Fruit fly (Drosophila melanogaster) whole organism, prepupa: ENCODE measurements around the gene Grasp65.
A peak's percentile ranks its signal among the peaks of the same experiment; 100 is the strongest.

ENCODE experiments used
- Blimp-1 ChIP-seq: fragments of 200-800 bp; sonication (Bioruptor generic); optimal IDR thresholded peaks from 3 replicates; lab custom pipeline; 2017; ENCODE audit warnings: missing biosample characterization, missing genetic modification characterization, mild to moderate bottlenecking, moderate library complexity, missing genetic modification reagents
- CG10669 ChIP-seq: fragments of 200-800 bp; sonication (Bioruptor generic); optimal IDR thresholded peaks from 3 replicates; lab custom pipeline; 2018; ENCODE audit warnings: missing biosample characterization, mild to moderate bottlenecking, missing genetic modification characterization, moderate library complexity
- CG11294 ChIP-seq: fragments of 200-800 bp; sonication (Bioruptor generic); IDR thresholded peaks from 2 replicates; pipeline ENCODE4 v1.3.6; 2022; ENCODE audit warnings: missing biosample characterization, missing genetic modification characterization
- CG15336 ChIP-seq: fragments of 200-800 bp; sonication (Bioruptor generic); IDR thresholded peaks from 2 replicates; pipeline ENCODE4 v1.3.6; 2022; ENCODE audit warnings: missing biosample characterization, missing genetic modification characterization
- CG1621 ChIP-seq: fragments of 200-800 bp; sonication (Bioruptor generic); optimal IDR thresholded peaks from 3 replicates; lab custom pipeline; 2018; ENCODE audit warnings: missing biosample characterization, mild to moderate bottlenecking, missing genetic modification characterization
- CG3032 ChIP-seq: fragments of 200-800 bp; optimal IDR thresholded peaks from 2 replicates; lab custom pipeline; 2019; ENCODE audit warnings: missing biosample characterization, mild to moderate bottlenecking, missing genetic modification characterization, moderate library complexity
- CG31627 ChIP-seq: fragments of 200-800 bp; sonication (Bioruptor generic); optimal IDR thresholded peaks from 3 replicates; lab custom pipeline; 2016; ENCODE audit warnings: missing biosample characterization, missing genetic modification characterization
- CG32006 ChIP-seq: fragments of 200-800 bp; sonication (Bioruptor generic); optimal IDR thresholded peaks from 3 replicates; lab custom pipeline; 2017; ENCODE audit warnings: missing biosample characterization, mild to moderate bottlenecking, missing genetic modification characterization
- CG34406 ChIP-seq: fragments of 200-800 bp; sonication (Bioruptor generic); optimal IDR thresholded peaks from 3 replicates; lab custom pipeline; 2016; ENCODE audit warnings: missing biosample characterization, missing genetic modification characterization
- CG6163 ChIP-seq: fragments of 200-800 bp; sonication (Bioruptor generic); IDR thresholded peaks from 3 replicates; pipeline ENCODE4 v1.3.6; 2022; ENCODE audit warnings: missing biosample characterization, missing genetic modification characterization
- CG6276 ChIP-seq: fragments of 200-800 bp; sonication (Bioruptor generic); optimal IDR thresholded peaks from 2 replicates; lab custom pipeline; 2017; ENCODE audit warnings: missing biosample characterization, mild to moderate bottlenecking, missing genetic modification characterization
- CG6792 ChIP-seq: fragments of 200-800 bp; sonication (Bioruptor generic); optimal IDR thresholded peaks from 3 replicates; lab custom pipeline; 2016; ENCODE audit warnings: missing biosample characterization, missing genetic modification characterization
- CG6854 ChIP-seq: fragments of 200-800 bp; sonication (Bioruptor generic); optimal IDR thresholded peaks from 2 replicates; lab custom pipeline; 2017; ENCODE audit warnings: missing biosample characterization, mild to moderate bottlenecking, missing genetic modification characterization
- CG7368 ChIP-seq: fragments of 200-800 bp; sonication (Bioruptor generic); optimal IDR thresholded peaks from 3 replicates; lab custom pipeline; 2016; ENCODE audit warnings: missing biosample characterization, missing genetic modification characterization
- Eip75B ChIP-seq: fragments of 200-800 bp; sonication (Bioruptor generic); optimal IDR thresholded peaks from 3 replicates; lab custom pipeline; 2016; ENCODE audit warnings: missing biosample characterization, missing genetic modification characterization
- Eip78C ChIP-seq: fragments of 200-800 bp; sonication (Bioruptor generic); peaks from one replicate; lab custom pipeline; 2016; ENCODE audit warnings: missing biosample characterization, missing genetic modification characterization
- Eip93F ChIP-seq: fragments of 200-800 bp; sonication (Bioruptor generic); optimal IDR thresholded peaks from 2 replicates; lab custom pipeline; 2016; ENCODE audit warnings: missing biosample characterization, mild to moderate bottlenecking, missing genetic modification characterization
- Ets96B ChIP-seq: fragments of 200-800 bp; optimal IDR thresholded peaks from 2 replicates; lab custom pipeline; 2019; ENCODE audit warnings: missing biosample characterization, mild to moderate bottlenecking, missing genetic modification characterization, moderate library complexity
- Hr38 ChIP-seq: sonication (Bioruptor generic); optimal IDR thresholded peaks from 2 replicates; lab custom pipeline; 2016; ENCODE audit warnings: missing biosample characterization, missing genetic modification characterization
- Lpt ChIP-seq: fragments of 200-800 bp; sonication (Bioruptor generic); optimal IDR thresholded peaks from 3 replicates; lab custom pipeline; 2016; ENCODE audit warnings: missing biosample characterization, missing genetic modification characterization
- Met ChIP-seq: fragments of 200-800 bp; sonication (Bioruptor generic); optimal IDR thresholded peaks from 3 replicates; lab custom pipeline; 2016; ENCODE audit warnings: missing biosample characterization, missing genetic modification characterization
- Smox ChIP-seq: fragments of 200-800 bp; sonication (Bioruptor generic); optimal IDR thresholded peaks from 3 replicates; lab custom pipeline; 2016; ENCODE audit warnings: missing biosample characterization, missing genetic modification characterization
- Sox102F ChIP-seq: fragments of 200-800 bp; sonication (Bioruptor generic); optimal IDR thresholded peaks from 2 replicates; lab custom pipeline; 2016; ENCODE audit warnings: missing biosample characterization, mild to moderate bottlenecking, missing genetic modification characterization
- Sox14 ChIP-seq: fragments of 200-800 bp; sonication (Bioruptor generic); optimal IDR thresholded peaks from 3 replicates; lab custom pipeline; 2016; ENCODE audit warnings: missing biosample characterization, missing genetic modification characterization
- Sox15 ChIP-seq: fragments of 200-800 bp; sonication (Bioruptor generic); optimal IDR thresholded peaks from 3 replicates; lab custom pipeline; 2016; ENCODE audit warnings: missing biosample characterization, missing genetic modification characterization
- acj6 ChIP-seq: fragments of 200-800 bp; sonication (Bioruptor generic); optimal IDR thresholded peaks from 3 replicates; lab custom pipeline; 2016; ENCODE audit warnings: missing biosample characterization, missing genetic modification characterization
- cyc ChIP-seq: fragments of 200-800 bp; sonication (Bioruptor generic); optimal IDR thresholded peaks from 3 replicates; lab custom pipeline; 2016; ENCODE audit warnings: missing biosample characterization, missing genetic modification characterization
- dsx ChIP-seq: fragments of 200-800 bp; optimal IDR thresholded peaks from 3 replicates; lab custom pipeline; 2019; ENCODE audit warnings: missing biosample characterization, mild to moderate bottlenecking, missing genetic modification characterization, moderate library complexity; ENCODE audit not compliant: poor library complexity, severe bottlenecking
- eg ChIP-seq: fragments of 200-800 bp; sonication (Bioruptor generic); IDR thresholded peaks from 3 replicates; pipeline ENCODE4 v1.3.6; 2022; ENCODE audit warnings: missing biosample characterization, missing genetic modification characterization
- fd59A ChIP-seq: fragments of 200-800 bp; sonication (Bioruptor generic); optimal IDR thresholded peaks from 2 replicates; lab custom pipeline; 2017; ENCODE audit warnings: missing biosample characterization, mild to moderate bottlenecking, missing genetic modification characterization, missing genetic modification reagents
- fkh ChIP-seq: fragments of 200-800 bp; sonication (Bioruptor generic); optimal IDR thresholded peaks from 3 replicates; lab custom pipeline; 2017; ENCODE audit warnings: missing biosample characterization, mild to moderate bottlenecking, missing genetic modification characterization, moderate library complexity
- lz ChIP-seq: fragments of 200-800 bp; sonication (Bioruptor generic); optimal IDR thresholded peaks from 3 replicates; lab custom pipeline; 2016; ENCODE audit warnings: missing biosample characterization, missing genetic modification characterization
- net ChIP-seq: fragments of 200-800 bp; sonication (Bioruptor generic); optimal IDR thresholded peaks from 3 replicates; lab custom pipeline; 2016; ENCODE audit warnings: missing biosample characterization, missing genetic modification characterization
- pdm3 ChIP-seq: fragments of 200-800 bp; sonication (Bioruptor generic); optimal IDR thresholded peaks from 3 replicates; lab custom pipeline; 2016; ENCODE audit warnings: missing biosample characterization, missing genetic modification characterization
- ss ChIP-seq, 2 experiments: fragments of 200-800 bp; sonication (Bioruptor generic); optimal IDR thresholded peaks; 2 replicates in 1 of 2; 3 replicates in 1 of 2; lab custom pipeline; 2017 to 2018; ENCODE audit warnings: mild to moderate bottlenecking in 2 of 2, missing biosample characterization in 2 of 2, missing genetic modification characterization in 2 of 2, moderate library complexity in 1 of 2
- svp ChIP-seq: fragments of 200-800 bp; sonication (Bioruptor generic); peaks from one replicate; lab custom pipeline; 2016; ENCODE audit warnings: missing biosample characterization, missing genetic modification characterization
- topi ChIP-seq: fragments of 200-800 bp; sonication (Bioruptor generic); optimal IDR thresholded peaks from 3 replicates; lab custom pipeline; 2016; ENCODE audit warnings: missing biosample characterization, missing genetic modification characterization
- vri ChIP-seq: fragments of 200-800 bp; sonication (Bioruptor generic); optimal IDR thresholded peaks from 3 replicates; lab custom pipeline; 2016; ENCODE audit warnings: missing biosample characterization, mild to moderate bottlenecking, missing genetic modification characterization

Grasp65 gene

DNA sequence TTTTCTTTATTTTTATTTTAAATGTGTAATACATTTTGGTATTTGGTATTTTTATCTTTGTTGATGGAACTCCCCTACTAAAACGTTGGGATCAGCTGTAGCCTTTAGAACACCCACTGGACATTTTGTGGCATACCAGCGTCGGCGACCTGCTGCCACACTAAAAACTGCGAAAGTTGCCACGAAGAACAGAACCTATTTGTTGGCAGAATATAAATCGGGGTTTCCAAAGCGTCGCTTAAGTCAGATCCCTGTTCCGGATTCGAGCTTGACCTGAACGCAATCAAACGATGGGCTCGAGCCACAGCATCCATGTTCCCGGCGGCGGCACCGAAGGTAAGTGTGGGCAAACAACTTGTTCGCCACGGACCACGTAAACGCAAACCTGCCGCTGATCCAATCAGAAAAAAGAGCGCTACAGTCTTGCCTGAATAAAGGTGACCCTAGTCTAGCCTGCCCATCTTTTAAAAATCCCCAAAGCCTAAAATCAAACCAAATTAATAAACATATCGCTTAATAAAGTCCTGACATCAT is at the start of gene Grasp65:
TSS of gene Grasp65 (plus strand) at position 173 of the 534 bp plus-strand sequence.
- TF ChIP-seq CG15336 (GFP tag; lab: Robert Waterston, UW) (peak; percentile 28; the same call in 1 of the 2 replicates), dsx (GFP tag; lab: Kevin White, UChicago) (peak; percentile 38), Blimp-1 (GFP tag; lab: Kevin White, UChicago) (no peak), svp (GFP tag; lab: Kevin White, UChicago) (no peak), CG6854 (GFP tag; lab: Kevin White, UChicago) (peak; percentile 52), Eip78C (peak; percentile 59)

DNA sequence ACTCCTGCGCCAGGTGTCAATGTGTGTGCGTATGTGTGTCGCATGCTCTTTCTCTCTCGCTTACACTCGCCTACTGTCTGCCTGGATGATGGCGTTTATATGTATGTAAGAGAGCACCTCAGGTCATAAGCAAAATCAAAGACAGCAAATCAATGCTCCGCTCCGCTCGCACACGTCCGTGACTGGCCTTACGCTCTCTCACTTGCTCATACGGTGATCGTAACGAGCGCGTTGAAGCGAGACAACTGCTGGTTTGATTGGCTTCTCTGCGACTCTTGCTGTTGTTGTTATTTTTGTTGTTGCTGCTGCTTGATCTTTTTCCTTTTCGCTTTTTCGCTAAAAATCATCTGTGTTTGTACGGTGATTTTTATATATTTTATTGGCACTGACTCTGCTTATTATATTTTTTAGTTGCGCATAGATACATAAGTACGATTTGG is 29.2 kb upstream of the Grasp65 start:
- peak; percentile 26; the same call in 1 of the 2 replicates for TF ChIP-seq CG15336 (GFP tag; lab: Robert Waterston, UW)
- TF ChIP-seq Eip75B: no peak
- TF ChIP-seq Hr38 (GFP tag; lab: Kevin White, UChicago): no peak
- TF ChIP-seq Sox102F (GFP tag; lab: Kevin White, UChicago): no peak
- no peak for TF ChIP-seq CG10669 (GFP tag; lab: Kevin White, UChicago)
- peak; percentile 17 for TF ChIP-seq Ets96B (tag; lab: Kevin White, UChicago)
- TF ChIP-seq CG32006 (GFP tag; lab: Kevin White, UChicago): no peak
- peak; percentile 38 for TF ChIP-seq Sox14 (GFP tag; lab: Kevin White, UChicago)
- TF ChIP-seq CG1621 (tag; lab: Kevin White, UChicago): peak; percentile 69
- peak; percentile 99 for TF ChIP-seq svp (GFP tag; lab: Kevin White, UChicago)
- TF ChIP-seq CG6163 (GFP tag; lab: Robert Waterston, UW): peak; percentile 72
- TF ChIP-seq cyc (GFP tag; lab: Kevin White, UChicago): no peak
- TF ChIP-seq Blimp-1 (GFP tag; lab: Kevin White, UChicago): peak; percentile 40
- TF ChIP-seq CG6792: no peak
- TF ChIP-seq dsx (GFP tag; lab: Kevin White, UChicago): peak; percentile 60
- peak; percentile 22 for TF ChIP-seq CG6854 (GFP tag; lab: Kevin White, UChicago)
- TF ChIP-seq Eip93F (GFP tag; lab: Kevin White, UChicago): no peak
- no peak for TF ChIP-seq acj6 (GFP tag; lab: Kevin White, UChicago)
- no peak for TF ChIP-seq CG6276
- TF ChIP-seq fkh: peak; percentile 69
- TF ChIP-seq Eip78C: peak; percentile 61
- TF ChIP-seq CG3032 (tag; lab: Kevin White, UChicago): peak; percentile 4
- TF ChIP-seq Sox15 (GFP tag; lab: Kevin White, UChicago): no peak
- TF ChIP-seq pdm3 (GFP tag; lab: Kevin White, UChicago): no peak
- peak; percentile 72 for TF ChIP-seq vri (GFP tag; lab: Kevin White, UChicago)
- TF ChIP-seq CG7368: no peak
- TF ChIP-seq CG11294 (GFP tag; lab: Robert Waterston, UW): no peak
- TF ChIP-seq topi (GFP tag; lab: Kevin White, UChicago): no peak
- TF ChIP-seq CG31627: no peak
- no peak for TF ChIP-seq Smox (GFP tag; lab: Kevin White, UChicago)
- no peak for TF ChIP-seq fd59A (GFP tag; lab: Kevin White, UChicago)
- TF ChIP-seq Lpt (GFP tag; lab: Kevin White, UChicago): peak; percentile 33
- TF ChIP-seq eg (GFP tag; lab: Robert Waterston, UW): 0 out of 3 replicates have a peak, but pooled peaks have one; percentile 42
- no peak for TF ChIP-seq lz (GFP tag; lab: Kevin White, UChicago)
- TF ChIP-seq Met (GFP tag; lab: Kevin White, UChicago): no peak
- peak in 1 of 2 experiments; percentile 60 for TF ChIP-seq ss (GFP tag; optimal IDR thresholded peaks at IDR 0.05; lab: Kevin White, UChicago)
- no peak for TF ChIP-seq net (GFP tag; lab: Kevin White, UChicago)
- TF ChIP-seq CG34406 (GFP tag; lab: Kevin White, UChicago): no peak
